Worm (Caenorhabditis elegans): ENCODE results near the gene sek-5.

ce11 chrX:5344287-5344686 is 33.1 kb upstream of the sek-5 start, which contains the start of gene C26B9.1:
- TF ChIP-seq skn-1 (tag; optimal IDR thresholded peaks at IDR 0.05), result no peak
- no peak for TF ChIP-seq blmp-1 (tag; optimal IDR thresholded peaks at IDR 0.05)
- no peak for TF ChIP-seq mep-1 (tag; optimal IDR thresholded peaks at IDR 0.05)
- no peak for TF ChIP-seq ama-1 (optimal IDR thresholded peaks at IDR 0.05)
- TF ChIP-seq ces-1 (GFP tag; optimal IDR thresholded peaks at IDR 0.05), result no peak
- no peak for TF ChIP-seq unc-62 (GFP tag; optimal IDR thresholded peaks at IDR 0.05)
- TF ChIP-seq nhr-237 (tag; optimal IDR thresholded peaks at IDR 0.05), result no peak
- no peak for TF ChIP-seq swsn-7 (tag; optimal IDR thresholded peaks at IDR 0.05)
- no peak for TF ChIP-seq lir-3 (tag; optimal IDR thresholded peaks at IDR 0.05; ENCODE audit: poor library complexity)
- TF ChIP-seq grh-1 (GFP tag; IDR thresholded peaks at IDR 0.05), result no peak
- TF ChIP-seq dpl-1 (GFP tag; optimal IDR thresholded peaks at IDR 0.05), result no peak
